Fruit fly (Drosophila melanogaster): ENCODE measurements around the gene CG5377.

CG5377 gene

dm6 chr3R:22467939-22468571, at the start of gene CG5377, which contains the start of gene Nrx-1:
CG5377 (minus strand) TSS chr3R:22468157.
Nrx-1 (plus strand) TSS chr3R:22468512.
- TF ChIP-seq CTCF (optimal IDR thresholded peaks at IDR 0.05) (no peak), CG8478 (optimal IDR thresholded peaks at IDR 0.05) (no peak)

dm6 chr3R:22515384-22515783, 47.4 kb upstream of the CG5377 start:
- no peak for TF ChIP-seq CG8478 (optimal IDR thresholded peaks at IDR 0.05)
- TF ChIP-seq CTCF (optimal IDR thresholded peaks at IDR 0.05) = no peak

- TF ChIP-seq CG8478 (optimal IDR thresholded peaks at IDR 0.05) (no peak), CTCF (optimal IDR thresholded peaks at IDR 0.05) (no peak)
These were observed 35.7 kb upstream of the CG5377 start for dm6 chr3R:22503630-22504029.

- no peak for TF ChIP-seq CTCF (optimal IDR thresholded peaks at IDR 0.05)
- no peak for TF ChIP-seq CG8478 (optimal IDR thresholded peaks at IDR 0.05)
These were observed 29.1 kb upstream of the CG5377 start, which contains the start of gene Octbeta1R for dm6 chr3R:22497025-22497424. Octbeta1R (plus strand) TSS chr3R:22497215.

- TF ChIP-seq CG8478 (optimal IDR thresholded peaks at IDR 0.05) = no peak
- TF ChIP-seq CTCF (optimal IDR thresholded peaks at IDR 0.05) = no peak
These were observed 26.8 kb upstream of the CG5377 start for dm6 chr3R:22494523-22495309.

- TF ChIP-seq CTCF (optimal IDR thresholded peaks at IDR 0.05) = no peak
- no peak for TF ChIP-seq CG8478 (optimal IDR thresholded peaks at IDR 0.05)
These were observed 24.8 kb upstream of the CG5377 start, which contains the start of gene tHMG2 for dm6 chr3R:22492767-22493166. tHMG2 (plus strand) TSS chr3R:22492953.

- TF ChIP-seq CTCF (optimal IDR thresholded peaks at IDR 0.05) (no peak), CG8478 (optimal IDR thresholded peaks at IDR 0.05) (no peak)
These were observed 23.3 kb upstream of the CG5377 start, which contains the start of the genes CCT1 and tHMG1 for dm6 chr3R:22491088-22491879. CCT1 (minus strand) TSS chr3R:22491439. tHMG1 (plus strand) TSS chr3R:22491829.

dm6 chr3R:22488855-22489254, 20.9 kb upstream of the CG5377 start, which contains the start of gene CG5376:
CG5376 (minus strand) TSS chr3R:22488955.
- TF ChIP-seq CTCF (optimal IDR thresholded peaks at IDR 0.05) (no peak), CG8478 (optimal IDR thresholded peaks at IDR 0.05) (no peak)

dm6 chr3R:22487037-22487492, 19.1 kb upstream of the CG5377 start, which contains the start of gene Pfdn5:
Pfdn5 (plus strand) TSS chr3R:22487039.
- TF ChIP-seq CTCF (optimal IDR thresholded peaks at IDR 0.05) (peak in 1 of 2 experiments; percentile 41), CG8478 (optimal IDR thresholded peaks at IDR 0.05) (no peak)

- TF ChIP-seq CG8478 (optimal IDR thresholded peaks at IDR 0.05) (no peak), CTCF (optimal IDR thresholded peaks at IDR 0.05) (no peak)
These were observed 15.6 kb upstream of the CG5377 start for dm6 chr3R:22483537-22483936.

dm6 chr3R:22470064-22470463, 2.1 kb upstream of the CG5377 start:
- TF ChIP-seq CG8478 (optimal IDR thresholded peaks at IDR 0.05) (no peak), CTCF (optimal IDR thresholded peaks at IDR 0.05) (no peak)

- TF ChIP-seq CTCF (optimal IDR thresholded peaks at IDR 0.05) (no peak), CG8478 (optimal IDR thresholded peaks at IDR 0.05) (no peak)
These were observed 1.0 kb upstream of the CG5377 start for dm6 chr3R:22468829-22469487.

- TF ChIP-seq CG8478 (optimal IDR thresholded peaks at IDR 0.05) (no peak), CTCF (optimal IDR thresholded peaks at IDR 0.05) (no peak)
These were observed 1.9 kb downstream of the CG5377 start, which contains the start of gene Pebp1 for dm6 chr3R:22465984-22466530. Pebp1 (plus strand) TSS chr3R:22466034.

- TF ChIP-seq CTCF (optimal IDR thresholded peaks at IDR 0.05) (no peak), CG8478 (optimal IDR thresholded peaks at IDR 0.05) (no peak)
These were observed 2.8 kb downstream of the CG5377 start for dm6 chr3R:22465138-22465537.
